Worm (Caenorhabditis elegans): ENCODE data around the gene tbc-6.

The tbc-6 gene

DNA sequence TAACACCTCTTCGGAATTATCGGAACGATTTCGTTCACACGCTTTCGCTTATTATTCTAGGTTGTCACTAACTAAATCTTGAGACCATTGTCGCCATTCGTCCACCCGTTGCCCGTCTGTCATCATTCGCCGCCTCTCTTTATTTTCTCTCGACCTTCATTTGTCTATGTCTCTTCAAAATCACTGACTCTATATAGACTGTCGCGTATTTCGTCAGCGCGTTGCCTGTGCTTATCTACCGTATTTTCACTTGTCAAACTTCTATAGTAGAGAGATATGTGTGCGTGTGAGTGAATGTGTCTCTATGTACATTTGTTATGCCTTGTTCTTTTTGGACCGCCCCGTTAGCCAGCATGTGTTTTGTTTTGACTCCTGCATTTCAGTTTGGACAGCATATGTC, 18.8 kb upstream of the tbc-6 start:
- no peak for TF ChIP-seq med-1 (GFP tag; optimal IDR thresholded peaks at IDR 0.05; ENCODE audit: insufficient read depth)
- no peak for TF ChIP-seq cog-1 (tag; optimal IDR thresholded peaks at IDR 0.05)
- no peak for TF ChIP-seq tab-1 (GFP tag; IDR thresholded peaks at IDR 0.05)
- TF ChIP-seq ref-1 (GFP tag; conservative IDR thresholded peaks at IDR 0.05) = no peak
- no peak for TF ChIP-seq klf-2 (GFP tag; conservative IDR thresholded peaks at IDR 0.05)

DNA sequence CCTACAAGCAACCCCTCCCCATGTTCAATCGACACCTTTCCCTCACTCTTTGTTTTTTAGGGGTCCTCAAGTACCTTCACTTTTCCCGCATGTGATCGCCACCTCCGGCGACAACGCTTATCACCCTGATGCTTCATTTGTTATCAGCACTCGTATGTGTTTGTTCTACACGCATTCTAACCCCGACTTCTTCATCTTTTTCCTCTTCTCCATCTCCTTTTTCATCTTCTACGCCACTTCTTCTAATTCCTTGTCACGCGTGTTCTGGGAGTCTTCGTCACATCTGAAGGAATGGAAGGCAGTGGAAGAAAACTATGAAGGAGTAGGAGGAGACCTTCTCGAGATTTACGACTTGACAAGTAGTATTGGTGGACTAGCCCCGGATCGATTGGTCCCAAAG, 17.9 kb upstream of the tbc-6 start:
- TF ChIP-seq cog-1 (tag; optimal IDR thresholded peaks at IDR 0.05) (no peak), ztf-29 (GFP tag; IDR thresholded peaks at IDR 0.05) (no peak), flt-1 (GFP tag; IDR thresholded peaks at IDR 0.05) (no peak), tab-1 (GFP tag; IDR thresholded peaks at IDR 0.05) (no peak), med-1 (GFP tag; optimal IDR thresholded peaks at IDR 0.05; ENCODE audit: insufficient read depth) (no peak)

DNA sequence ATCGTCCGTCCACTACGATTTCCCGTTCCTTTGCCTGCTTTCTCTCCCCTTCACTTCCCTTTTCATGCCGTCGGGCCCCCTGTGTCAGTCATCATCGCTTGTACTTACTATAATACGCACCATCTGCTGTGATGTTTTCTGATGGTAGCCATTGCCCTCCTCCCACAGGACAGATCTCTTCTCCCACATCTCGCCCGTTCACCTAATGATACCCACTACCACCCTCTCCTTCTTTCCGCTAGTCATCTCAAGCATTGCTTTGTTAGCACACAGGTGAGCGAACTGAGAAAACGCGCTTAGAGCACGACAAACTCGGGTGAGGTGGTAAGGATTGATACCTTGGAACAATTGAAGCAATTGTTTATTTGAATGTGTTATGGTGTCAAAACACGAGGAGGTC, 17.0 kb upstream of the tbc-6 start:
- TF ChIP-seq med-1 (GFP tag; optimal IDR thresholded peaks at IDR 0.05; ENCODE audit: insufficient read depth) (no peak), klf-2 (GFP tag; conservative IDR thresholded peaks at IDR 0.05) (no peak), ztf-29 (GFP tag; IDR thresholded peaks at IDR 0.05) (no peak), ztf-23 (GFP tag; IDR thresholded peaks at IDR 0.05) (0 out of 2 replicates have a peak, but pooled peaks have one; percentile 47), tab-1 (GFP tag; IDR thresholded peaks at IDR 0.05) (peak; percentile 66; the same call in 1 of the 2 replicates)

DNA sequence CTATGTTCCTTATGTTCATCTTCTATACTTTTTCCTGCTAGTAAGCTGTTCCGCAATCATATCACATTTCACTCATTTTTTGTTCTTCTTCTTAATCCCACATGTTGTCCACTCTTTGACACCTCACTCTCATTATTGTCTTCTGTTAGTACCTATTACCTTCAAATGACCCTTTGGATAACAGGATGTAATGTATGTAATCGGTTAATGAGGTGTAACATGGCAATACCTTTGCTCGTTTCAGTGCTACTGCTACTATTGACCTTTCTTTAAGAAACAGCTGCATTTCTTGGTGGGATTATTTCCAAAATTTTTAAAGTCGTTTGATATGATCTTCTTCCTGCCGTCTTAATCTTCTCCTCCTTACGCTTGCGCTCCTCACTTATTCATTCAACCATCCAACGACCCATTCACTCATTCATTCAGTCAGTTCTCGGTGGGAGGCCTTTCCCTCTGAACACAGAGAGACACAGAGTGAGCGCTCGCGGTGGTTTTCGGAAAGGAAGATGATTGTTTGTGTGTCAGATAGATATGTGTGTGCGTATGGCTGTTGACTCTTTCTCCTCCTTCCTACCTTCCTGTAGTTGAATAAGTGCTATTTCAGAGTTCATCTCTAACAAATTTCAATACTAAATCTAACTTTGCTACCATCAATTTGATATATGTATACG, 16.3 kb upstream of the tbc-6 start:
- TF ChIP-seq tab-1 (GFP tag; IDR thresholded peaks at IDR 0.05) (no peak), flt-1 (GFP tag; IDR thresholded peaks at IDR 0.05) (no peak), ztf-23 (GFP tag; IDR thresholded peaks at IDR 0.05) (no peak), ref-1 (GFP tag; conservative IDR thresholded peaks at IDR 0.05) (no peak), T22C8.4 (GFP tag; IDR thresholded peaks at IDR 0.05) (no peak), ztf-29 (GFP tag; IDR thresholded peaks at IDR 0.05) (no peak), klf-2 (GFP tag; conservative IDR thresholded peaks at IDR 0.05) (no peak)

DNA sequence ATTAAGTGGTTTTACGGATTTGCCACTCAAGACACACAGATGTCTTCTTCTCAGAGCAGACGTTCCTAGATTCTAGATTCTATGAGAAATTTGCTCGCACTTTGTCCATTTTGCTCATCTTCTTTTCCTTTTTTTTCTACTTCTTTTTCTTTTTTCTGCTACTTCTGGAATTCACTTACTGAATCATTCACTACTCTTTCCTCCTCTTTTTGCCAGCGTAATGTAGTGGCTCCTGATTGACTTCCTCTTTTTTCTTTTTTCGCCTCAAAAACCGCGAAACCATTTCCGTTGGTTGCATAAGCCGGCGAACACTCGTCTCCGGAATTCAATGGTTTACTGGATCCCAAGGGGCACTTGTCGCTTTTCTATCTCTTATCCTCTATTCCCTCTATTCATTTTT, 15.7 kb upstream of the tbc-6 start:
- no peak for TF ChIP-seq ztf-29 (GFP tag; IDR thresholded peaks at IDR 0.05)
- no peak for TF ChIP-seq klf-2 (GFP tag; conservative IDR thresholded peaks at IDR 0.05)
- TF ChIP-seq med-1 (GFP tag; optimal IDR thresholded peaks at IDR 0.05; ENCODE audit: insufficient read depth) = no peak
- no peak for TF ChIP-seq ztf-23 (GFP tag; IDR thresholded peaks at IDR 0.05)
- no peak for TF ChIP-seq flt-1 (GFP tag; IDR thresholded peaks at IDR 0.05)
- no peak for TF ChIP-seq tab-1 (GFP tag; IDR thresholded peaks at IDR 0.05)
- TF ChIP-seq T22C8.4 (GFP tag; IDR thresholded peaks at IDR 0.05) = no peak
- no peak for TF ChIP-seq ref-1 (GFP tag; conservative IDR thresholded peaks at IDR 0.05)
- no peak for TF ChIP-seq cog-1 (tag; optimal IDR thresholded peaks at IDR 0.05)

DNA sequence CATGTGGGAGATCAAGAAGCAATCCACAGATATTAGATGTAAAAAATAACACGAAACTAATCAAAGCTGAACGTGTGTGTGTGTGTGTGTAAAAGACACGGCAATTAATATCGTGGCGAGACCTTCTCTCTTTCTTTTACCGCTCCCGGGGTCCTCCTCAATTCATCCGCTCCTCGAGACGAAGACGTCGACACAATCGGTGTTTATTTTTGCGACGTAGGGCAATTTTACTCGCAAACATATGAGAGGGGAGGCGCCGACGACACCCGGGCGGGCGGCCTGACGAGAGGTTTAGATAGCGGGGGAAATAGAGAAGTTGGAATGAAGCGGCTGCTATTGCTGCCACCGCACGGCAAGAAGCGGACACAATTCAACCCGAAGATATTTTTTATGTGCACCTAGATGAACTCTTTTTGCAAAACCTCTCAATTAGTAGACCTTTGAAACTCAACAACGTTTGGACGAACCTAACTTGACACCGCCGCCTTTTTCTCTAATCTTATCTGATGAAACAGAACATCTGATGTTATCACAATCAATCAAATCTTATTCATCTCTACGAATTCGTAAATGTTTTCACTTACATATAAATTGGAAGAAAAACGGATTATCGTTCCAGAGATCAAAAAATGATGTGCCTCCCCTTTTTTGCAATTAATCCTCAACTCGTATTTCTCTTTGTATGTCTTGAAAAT, 15.1 kb upstream of the tbc-6 start:
- no peak for TF ChIP-seq klf-2 (GFP tag; conservative IDR thresholded peaks at IDR 0.05)
- 0 out of 2 replicates have a peak, but pooled peaks have one; percentile 14 for TF ChIP-seq T22C8.4 (GFP tag; IDR thresholded peaks at IDR 0.05)
- 0 out of 2 replicates have a peak, but pooled peaks have one; percentile 32 for TF ChIP-seq ztf-23 (GFP tag; IDR thresholded peaks at IDR 0.05)
- TF ChIP-seq med-1 (GFP tag; optimal IDR thresholded peaks at IDR 0.05; ENCODE audit: insufficient read depth) = no peak

DNA sequence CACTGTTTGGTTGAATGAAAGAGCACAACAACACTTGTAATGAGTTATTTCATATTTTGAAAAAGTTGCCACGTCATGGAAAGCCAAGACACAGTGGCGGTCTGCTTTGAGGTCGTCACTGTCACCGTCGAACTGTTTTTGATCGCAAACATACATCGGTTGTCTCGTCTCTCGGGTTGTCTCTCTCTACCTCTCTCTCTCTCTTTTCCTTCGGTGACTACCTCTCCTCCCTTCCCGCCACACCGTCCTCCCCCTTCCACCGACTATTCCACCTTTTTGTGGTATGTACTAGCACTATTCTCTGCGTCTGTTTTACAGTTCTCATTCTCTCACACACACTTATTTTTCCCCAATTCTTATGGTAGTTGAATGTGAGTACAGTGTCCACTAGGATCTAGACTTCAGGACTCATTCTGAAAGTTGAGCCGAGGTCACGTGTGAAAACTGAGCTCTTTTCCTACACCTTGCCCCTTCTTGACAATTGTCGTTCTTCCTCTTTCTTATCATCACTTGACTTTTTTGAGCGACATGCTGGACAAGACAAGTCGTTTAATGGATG, 14.1 kb upstream of the tbc-6 start:
- TF ChIP-seq ref-1 (GFP tag; conservative IDR thresholded peaks at IDR 0.05) = no peak

DNA sequence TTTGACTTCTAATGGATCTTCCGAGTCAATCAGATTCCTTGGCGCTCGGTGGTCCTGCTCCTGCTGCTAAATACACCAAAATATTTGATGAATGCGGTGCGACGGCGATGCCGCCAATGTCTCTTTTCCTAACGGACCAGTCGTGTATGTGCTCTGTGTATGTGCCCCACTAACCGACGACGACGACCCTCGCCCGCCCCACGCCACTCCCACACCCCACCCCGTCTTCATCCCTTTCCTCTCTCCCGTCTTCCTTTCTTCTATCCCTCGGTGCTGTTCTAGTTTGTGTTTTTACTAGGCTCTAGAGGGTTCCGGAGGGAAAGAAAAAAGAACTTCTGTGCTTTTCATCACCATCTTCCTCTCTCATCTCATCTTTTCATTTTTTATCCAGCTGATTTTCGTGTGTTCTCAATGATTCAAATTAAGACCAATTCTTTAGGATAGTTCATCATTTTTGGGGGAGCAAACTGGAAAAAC, 13.3 kb upstream of the tbc-6 start, which contains the start of gene egl-27:
egl-27 (plus strand) TSS at position 427 of the 477 bp plus-strand sequence.
- TF ChIP-seq tab-1 (GFP tag; IDR thresholded peaks at IDR 0.05) (no peak), flt-1 (GFP tag; IDR thresholded peaks at IDR 0.05) (peak; percentile 66; the same call in 1 of the 2 replicates), ztf-23 (GFP tag; IDR thresholded peaks at IDR 0.05) (0 out of 2 replicates have a peak, but pooled peaks have one; percentile 29)

DNA sequence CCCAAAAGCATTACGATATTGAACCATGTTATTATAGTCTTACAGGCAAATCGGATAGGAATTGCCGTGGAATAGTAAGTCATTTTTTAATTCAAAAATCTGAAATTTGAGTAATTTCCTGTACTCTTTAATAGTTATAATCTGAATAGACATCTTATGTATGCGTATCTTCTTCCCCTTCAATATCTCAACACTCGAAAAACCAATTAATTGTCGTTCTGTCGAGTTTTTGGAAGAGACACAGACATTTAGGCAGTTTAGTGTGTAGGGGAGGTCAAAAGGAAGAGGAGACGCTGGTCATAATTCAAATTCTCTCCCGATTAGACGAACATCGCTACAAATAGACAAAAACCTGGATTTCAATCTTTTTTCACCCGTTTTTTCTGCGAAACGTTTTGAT, 12.4 kb upstream of the tbc-6 start:
- no peak for TF ChIP-seq ztf-23 (GFP tag; IDR thresholded peaks at IDR 0.05)
- peak; percentile 22 for TF ChIP-seq med-1 (GFP tag; optimal IDR thresholded peaks at IDR 0.05; ENCODE audit: insufficient read depth)
- no peak for TF ChIP-seq tab-1 (GFP tag; IDR thresholded peaks at IDR 0.05)
- peak; percentile 35; the same call in 1 of the 2 replicates for TF ChIP-seq flt-1 (GFP tag; IDR thresholded peaks at IDR 0.05)

DNA sequence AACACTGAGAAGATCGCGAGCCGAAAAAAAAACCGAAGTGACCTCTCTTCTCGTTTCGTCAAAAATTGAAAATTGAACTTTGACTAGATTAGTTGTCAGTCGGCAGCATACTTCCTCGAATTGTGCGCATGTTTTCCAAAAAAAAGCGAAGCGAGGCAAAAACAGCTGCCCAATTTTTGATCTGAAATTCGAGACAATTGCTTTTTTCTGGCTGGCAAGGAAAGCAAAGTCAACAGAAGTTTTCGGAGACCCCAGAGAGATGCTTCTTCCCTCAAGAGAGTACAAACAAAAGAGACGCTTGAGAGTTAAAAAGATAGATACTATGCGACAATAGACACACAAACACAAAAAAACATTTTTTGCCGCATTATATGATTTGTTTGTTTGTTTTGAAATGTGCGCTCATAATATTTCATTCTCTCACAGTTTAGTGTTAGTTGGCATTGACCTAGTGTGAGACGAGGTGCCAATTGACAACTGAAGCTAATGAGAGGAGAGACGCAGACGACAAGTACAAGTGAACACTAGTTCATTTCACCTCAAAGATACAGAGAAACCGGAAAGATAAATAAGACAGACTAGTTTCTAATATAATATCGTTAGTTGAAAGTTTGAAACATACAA, 11.8 kb upstream of the tbc-6 start:
- TF ChIP-seq cog-1 (tag; optimal IDR thresholded peaks at IDR 0.05) (peak; percentile 50), ztf-23 (GFP tag; IDR thresholded peaks at IDR 0.05) (0 out of 2 replicates have a peak, but pooled peaks have one; percentile 66), tab-1 (GFP tag; IDR thresholded peaks at IDR 0.05) (no peak), T22C8.4 (GFP tag; IDR thresholded peaks at IDR 0.05) (no peak), klf-2 (GFP tag; conservative IDR thresholded peaks at IDR 0.05) (no peak), ref-1 (GFP tag; conservative IDR thresholded peaks at IDR 0.05) (no peak)

All from whole organism, midembryonic.